Fruit fly (Drosophila melanogaster) whole organism, adult: ENCODE data around the gene CG4511.

Experiments used
- CG11617 ChIP-seq: fragments of 200-800 bp; sonication (Bioruptor generic); optimal IDR thresholded peaks from 2 replicates; lab custom pipeline; 2017; ENCODE audit warnings: mild to moderate bottlenecking, missing biosample characterization, missing genetic modification reagents, missing genetic modification characterization
- CG12768 ChIP-seq: fragments of 200-800 bp; sonication (Bioruptor generic); optimal IDR thresholded peaks from 2 replicates; lab custom pipeline; 2017; ENCODE audit warnings: missing biosample characterization, missing genetic modification characterization, mild to moderate bottlenecking, moderate library complexity, missing genetic modification reagents
- CG14711 ChIP-seq: fragments of 200-800 bp; sonication (Bioruptor generic); optimal IDR thresholded peaks from 2 replicates; lab custom pipeline; 2018; ENCODE audit warnings: missing biosample characterization, mild to moderate bottlenecking, missing genetic modification characterization, moderate library complexity
- CG1620 ChIP-seq: fragments of 200-800 bp; sonication (Bioruptor generic); optimal IDR thresholded peaks from 2 replicates; lab custom pipeline; 2016; ENCODE audit warnings: missing biosample characterization, missing genetic modification characterization
- CG33017 ChIP-seq: fragments of 200-800 bp; sonication (Bioruptor generic); optimal IDR thresholded peaks from 2 replicates; lab custom pipeline; 2018; ENCODE audit warnings: missing biosample characterization, mild to moderate bottlenecking, missing genetic modification characterization, moderate library complexity
- CG5204 ChIP-seq: fragments of 200-800 bp; sonication (Bioruptor generic); optimal IDR thresholded peaks from 2 replicates; lab custom pipeline; 2016; ENCODE audit warnings: missing biosample characterization, missing genetic modification characterization
- CG7045 ChIP-seq: fragments of 200-800 bp; sonication (Bioruptor generic); optimal IDR thresholded peaks from 2 replicates; lab custom pipeline; 2017; ENCODE audit warnings: missing biosample characterization, mild to moderate bottlenecking, missing genetic modification characterization
- CG7101 ChIP-seq: fragments of 200-800 bp; sonication (Bioruptor generic); optimal IDR thresholded peaks from 2 replicates; lab custom pipeline; 2018; ENCODE audit warnings: missing biosample characterization, mild to moderate bottlenecking, missing genetic modification characterization, moderate library complexity
- Clk ChIP-seq: fragments of 200-800 bp; sonication (Bioruptor generic); optimal IDR thresholded peaks from 2 replicates; lab custom pipeline; 2017; ENCODE audit warnings: missing biosample characterization, missing genetic modification characterization
- Crg-1 ChIP-seq: fragments of 200-800 bp; sonication (Bioruptor generic); optimal IDR thresholded peaks from 2 replicates; lab custom pipeline; 2016; ENCODE audit warnings: missing biosample characterization, missing genetic modification characterization
- Hr96 ChIP-seq: fragments of 200-800 bp; sonication (Bioruptor generic); optimal IDR thresholded peaks from 2 replicates; lab custom pipeline; 2016; ENCODE audit warnings: missing biosample characterization, missing genetic modification characterization
- Mnt ChIP-seq: fragments of 200-800 bp; sonication (Bioruptor generic); optimal IDR thresholded peaks from 2 replicates; lab custom pipeline; 2016; ENCODE audit warnings: missing biosample characterization, mild to moderate bottlenecking, missing genetic modification characterization
- bab1 ChIP-seq: fragments of 200-800 bp; sonication (Bioruptor generic); optimal IDR thresholded peaks from 3 replicates; lab custom pipeline; 2019; ENCODE audit warnings: missing biosample characterization, mild to moderate bottlenecking, missing genetic modification characterization, moderate library complexity
- cic ChIP-seq: fragments of 200-800 bp; sonication (Bioruptor generic); optimal IDR thresholded peaks from 2 replicates; lab custom pipeline; 2017; ENCODE audit warnings: missing biosample characterization, mild to moderate bottlenecking, missing genetic modification characterization, moderate library complexity
- cnc ChIP-seq, 2 experiments: fragments of >200 bp; optimal IDR thresholded peaks; 2 replicates each; lab custom pipeline; 2017
- kay ChIP-seq: fragments of 200-800 bp; sonication (Bioruptor generic); peaks from one replicate; lab custom pipeline; 2016; ENCODE audit warnings: missing biosample characterization, missing genetic modification characterization, borderline replicate concordance
- ovo ChIP-seq: fragments of 200-800 bp; sonication (Bioruptor generic); optimal IDR thresholded peaks from 2 replicates; lab custom pipeline; 2016; ENCODE audit warnings: missing biosample characterization, missing genetic modification characterization
- pad ChIP-seq: fragments of 200-800 bp; sonication (Bioruptor generic); optimal IDR thresholded peaks from 3 replicates; lab custom pipeline; 2017; ENCODE audit warnings: missing biosample characterization, missing genetic modification characterization, mild to moderate bottlenecking, moderate library complexity, missing genetic modification reagents
- tj ChIP-seq: fragments of 200-800 bp; sonication (Bioruptor generic); optimal IDR thresholded peaks from 3 replicates; lab custom pipeline; 2017; ENCODE audit warnings: missing biosample characterization, mild to moderate bottlenecking, missing genetic modification characterization, moderate library complexity
- toe ChIP-seq: fragments of 200-800 bp; sonication (Bioruptor generic); optimal IDR thresholded peaks from 2 replicates; lab custom pipeline; 2016; ENCODE audit warnings: missing biosample characterization, missing genetic modification characterization

The CG4511 gene

dm6 chr3R:10885422-10886081 is 31.3 kb downstream of the CG4511 start, which contains the start of gene Leash:
Leash (plus strand) TSS chr3R:10885540.
- TF ChIP-seq CG7101 (tag; lab: Kevin White, UChicago) (no peak), cic (GFP tag; lab: Kevin White, UChicago) (peak; percentile 4), bab1 (peak; percentile 30), CG1620 (GFP tag; lab: Kevin White, UChicago) (no peak), Mnt (GFP tag; lab: Kevin White, UChicago) (peak; percentile 9)

dm6 chr3R:10886462-10887315 is 32.4 kb downstream of the CG4511 start:
- TF ChIP-seq bab1 (peak; percentile 95), CG33017 (peak; percentile 94), cnc (optimal IDR thresholded peaks at IDR 0.05; lab: Kevin White, UChicago) (no peak), CG11617 (GFP tag; lab: Kevin White, UChicago) (peak; percentile 97), Mnt (GFP tag; lab: Kevin White, UChicago) (peak; percentile 83), CG1620 (GFP tag; lab: Kevin White, UChicago) (peak; percentile 89), Hr96 (peak; percentile 92), ovo (GFP tag; lab: Kevin White, UChicago) (peak; percentile 79), Clk (GFP tag; lab: Kevin White, UChicago) (peak; percentile 88), CG14711 (tag; lab: Kevin White, UChicago) (peak; percentile 87), pad (GFP tag; lab: Kevin White, UChicago) (peak; percentile 97), CG5204 (GFP tag; lab: Kevin White, UChicago) (peak; percentile 97), Crg-1 (GFP tag; lab: Kevin White, UChicago) (peak; percentile 94), cic (GFP tag; lab: Kevin White, UChicago) (peak; percentile 87), toe (GFP tag; lab: Kevin White, UChicago) (peak; percentile 92), tj (GFP tag; lab: Kevin White, UChicago) (peak; percentile 78), kay (GFP tag; lab: Kevin White, UChicago) (no peak), CG7101 (tag; lab: Kevin White, UChicago) (peak; percentile 95), CG12768 (GFP tag; lab: Kevin White, UChicago) (peak; percentile 94), CG7045 (GFP tag; lab: Kevin White, UChicago) (peak; percentile 94)

dm6 chr3R:10888300-10888632 is 34.0 kb downstream of the CG4511 start:
- TF ChIP-seq CG1620 (GFP tag; lab: Kevin White, UChicago) (no peak), toe (GFP tag; lab: Kevin White, UChicago) (no peak), Crg-1 (GFP tag; lab: Kevin White, UChicago) (no peak), Mnt (GFP tag; lab: Kevin White, UChicago) (no peak), CG7101 (tag; lab: Kevin White, UChicago) (no peak), Clk (GFP tag; lab: Kevin White, UChicago) (no peak), ovo (GFP tag; lab: Kevin White, UChicago) (no peak)

- peak; percentile 42 for TF ChIP-seq bab1
- TF ChIP-seq CG14711 (tag; lab: Kevin White, UChicago): peak; percentile 30
- no peak for TF ChIP-seq CG1620 (GFP tag; lab: Kevin White, UChicago)
- TF ChIP-seq pad (GFP tag; lab: Kevin White, UChicago): peak; percentile 53
- TF ChIP-seq toe (GFP tag; lab: Kevin White, UChicago): peak; percentile 25
- peak; percentile 95 for TF ChIP-seq tj (GFP tag; lab: Kevin White, UChicago)
- peak; percentile 50 for TF ChIP-seq CG33017
- no peak for TF ChIP-seq Hr96
- TF ChIP-seq Clk (GFP tag; lab: Kevin White, UChicago): peak; percentile 56
- TF ChIP-seq Mnt (GFP tag; lab: Kevin White, UChicago): peak; percentile 71
- no peak for TF ChIP-seq Crg-1 (GFP tag; lab: Kevin White, UChicago)
- no peak for TF ChIP-seq kay (GFP tag; lab: Kevin White, UChicago)
- TF ChIP-seq ovo (GFP tag; lab: Kevin White, UChicago): no peak
- peak; percentile 12 for TF ChIP-seq CG7101 (tag; lab: Kevin White, UChicago)
- TF ChIP-seq cnc (optimal IDR thresholded peaks at IDR 0.05; lab: Kevin White, UChicago): no peak
- no peak for TF ChIP-seq CG5204 (GFP tag; lab: Kevin White, UChicago)
- TF ChIP-seq CG7045 (GFP tag; lab: Kevin White, UChicago): peak; percentile 6
- peak; percentile 60 for TF ChIP-seq cic (GFP tag; lab: Kevin White, UChicago)
- peak; percentile 38 for TF ChIP-seq CG11617 (GFP tag; lab: Kevin White, UChicago)
- peak; percentile 73 for TF ChIP-seq CG12768 (GFP tag; lab: Kevin White, UChicago)
These were observed 34.6 kb downstream of the CG4511 start for dm6 chr3R:10888633-10889519.

dm6 chr3R:10889520-10889887 is 35.2 kb downstream of the CG4511 start, which contains the start of gene Ak3:
Ak3 (minus strand) TSS chr3R:10889588.
- TF ChIP-seq pad (GFP tag; lab: Kevin White, UChicago) (no peak), tj (GFP tag; lab: Kevin White, UChicago) (no peak), CG11617 (GFP tag; lab: Kevin White, UChicago) (no peak), cnc (optimal IDR thresholded peaks at IDR 0.05; lab: Kevin White, UChicago) (no peak), cic (GFP tag; lab: Kevin White, UChicago) (no peak), CG5204 (GFP tag; lab: Kevin White, UChicago) (no peak), CG7101 (tag; lab: Kevin White, UChicago) (no peak), Hr96 (no peak), CG33017 (no peak), ovo (GFP tag; lab: Kevin White, UChicago) (no peak), Clk (GFP tag; lab: Kevin White, UChicago) (no peak), CG1620 (GFP tag; lab: Kevin White, UChicago) (no peak), Mnt (GFP tag; lab: Kevin White, UChicago) (no peak), kay (GFP tag; lab: Kevin White, UChicago) (no peak), CG7045 (GFP tag; lab: Kevin White, UChicago) (no peak), toe (GFP tag; lab: Kevin White, UChicago) (no peak), bab1 (no peak), CG14711 (tag; lab: Kevin White, UChicago) (no peak), CG12768 (GFP tag; lab: Kevin White, UChicago) (no peak), Crg-1 (GFP tag; lab: Kevin White, UChicago) (no peak)
